Fruit fly (Drosophila melanogaster) whole organism: Measurements from ENCODE around the gene Trx2.

Experiments
- CG8478 ChIP-seq: fragments of >200 bp; optimal IDR thresholded peaks from 2 replicates; lab custom pipeline; 2018; ENCODE audit warnings: inconsistent platforms
- Dll ChIP-seq: fragments of >200 bp; optimal IDR thresholded peaks from 2 replicates; lab custom pipeline; 2017
- EcR ChIP-seq, 2 experiments: fragments of >200 bp; optimal IDR thresholded peaks; 2 replicates each; lab custom pipeline; 2017; ENCODE audit warnings: missing biosample characterization in 2 of 2, missing genetic modification characterization in 2 of 2, missing genetic modification reagents in 2 of 2
- pan ChIP-seq: fragments of >200 bp; optimal IDR thresholded peaks from 2 replicates; lab custom pipeline; 2017
- psq ChIP-seq: fragments of >200 bp; optimal IDR thresholded peaks from 2 replicates; lab custom pipeline; 2017
- usp ChIP-seq: fragments of >200 bp; optimal IDR thresholded peaks from 2 replicates; lab custom pipeline; 2017; ENCODE audit warnings: missing biosample characterization, missing genetic modification characterization, mixed read lengths

dm6 chr2L:9569588-9570434, 43.2 kb upstream of the Trx2 start:
- TF ChIP-seq pan (lab: Kevin White, UChicago) (no peak), usp (GFP tag; lab: Kevin White, UChicago) (no peak), EcR (GFP tag; optimal IDR thresholded peaks at IDR 0.05; lab: Kevin White, UChicago) (no peak), CG8478 (lab: Kevin White, UChicago) (no peak), psq (lab: Kevin White, UChicago) (no peak), Dll (lab: Kevin White, UChicago) (no peak)
